Worm (Caenorhabditis elegans): ENCODE results near the gene clec-242.

Gene clec-242

ce11 chrV:17240579-17241277, 4.6 kb downstream of the clec-242 start:
- TF ChIP-seq ztf-4 (tag; optimal IDR thresholded peaks at IDR 0.05) (no peak), fos-1 (tag; optimal IDR thresholded peaks at IDR 0.05) (peak; percentile 73)

- TF ChIP-seq sem-4 (tag; optimal IDR thresholded peaks at IDR 0.05) (no peak), R02D3.7 (tag; optimal IDR thresholded peaks at IDR 0.05) (no peak), crh-2 (tag; optimal IDR thresholded peaks at IDR 0.05) (no peak), fos-1 (tag; optimal IDR thresholded peaks at IDR 0.05) (peak; percentile 95), mbf-1 (tag; optimal IDR thresholded peaks at IDR 0.05) (no peak), C34F6.9 (tag; optimal IDR thresholded peaks at IDR 0.05) (no peak), ama-1 (optimal IDR thresholded peaks at IDR 0.05) (no peak), dmd-4 (tag; optimal IDR thresholded peaks at IDR 0.05) (no peak), nhr-77 (tag; optimal IDR thresholded peaks at IDR 0.05) (no peak), gmeb-1 (tag; optimal IDR thresholded peaks at IDR 0.05) (no peak), unc-39 (tag; optimal IDR thresholded peaks at IDR 0.05) (no peak), peb-1 (tag; optimal IDR thresholded peaks at IDR 0.05) (no peak), sma-9 (GFP tag; optimal IDR thresholded peaks at IDR 0.05) (peak; percentile 10), sma-9 (tag; optimal IDR thresholded peaks at IDR 0.05) (no peak), egl-27 (tag; optimal IDR thresholded peaks at IDR 0.05) (no peak), mab-5 (tag; optimal IDR thresholded peaks at IDR 0.05) (no peak)
Measured at ce11 chrV:17238799-17239198, 6.5 kb downstream of the clec-242 start, which contains the start of gene T19C9.8. TSS of gene T19C9.8 (plus strand) at chrV:17239097.

- TF ChIP-seq ceh-82 (tag; optimal IDR thresholded peaks at IDR 0.05) (no peak), unc-62 (GFP tag; optimal IDR thresholded peaks at IDR 0.05) (no peak), Y55F3AM.14 (GFP tag; optimal IDR thresholded peaks at IDR 0.05) (no peak)
Measured at ce11 chrV:17236345-17236744, 9.0 kb downstream of the clec-242 start, which contains the start of gene T19C9.10. TSS of gene T19C9.10 (plus strand) at chrV:17236592.

- no peak for TF ChIP-seq mdl-1 (tag; optimal IDR thresholded peaks at IDR 0.05)
- TF ChIP-seq snpc-4 (tag; optimal IDR thresholded peaks at IDR 0.05), result no peak
- TF ChIP-seq unc-39 (tag; optimal IDR thresholded peaks at IDR 0.05), result no peak
- TF ChIP-seq lin-39 (tag; optimal IDR thresholded peaks at IDR 0.05), result no peak
- no peak for TF ChIP-seq lin-13 (GFP tag; optimal IDR thresholded peaks at IDR 0.05)
Measured at ce11 chrV:17232403-17232802, 12.9 kb downstream of the clec-242 start.

- TF ChIP-seq sem-4 (tag; optimal IDR thresholded peaks at IDR 0.05) (no peak), snpc-4 (tag; optimal IDR thresholded peaks at IDR 0.05) (no peak), ZK546.5 (tag; optimal IDR thresholded peaks at IDR 0.05) (no peak), dmd-4 (tag; optimal IDR thresholded peaks at IDR 0.05) (no peak), ztf-4 (tag; optimal IDR thresholded peaks at IDR 0.05) (no peak), nhr-21 (tag; optimal IDR thresholded peaks at IDR 0.05) (no peak), blmp-1 (tag; optimal IDR thresholded peaks at IDR 0.05; ENCODE audit: insufficient read depth) (no peak), sma-3 (GFP tag; optimal IDR thresholded peaks at IDR 0.05) (no peak), lsy-2 (tag; optimal IDR thresholded peaks at IDR 0.05) (no peak), mbf-1 (tag; optimal IDR thresholded peaks at IDR 0.05) (no peak), lin-11 (tag; optimal IDR thresholded peaks at IDR 0.05) (no peak), nhr-10 (tag; optimal IDR thresholded peaks at IDR 0.05) (no peak), R02D3.7 (tag; optimal IDR thresholded peaks at IDR 0.05) (no peak), ztf-11 (tag; optimal IDR thresholded peaks at IDR 0.05) (no peak), peb-1 (tag; optimal IDR thresholded peaks at IDR 0.05) (no peak), elt-1 (tag; optimal IDR thresholded peaks at IDR 0.05) (no peak), unc-62 (GFP tag; optimal IDR thresholded peaks at IDR 0.05) (no peak), ceh-82 (tag; optimal IDR thresholded peaks at IDR 0.05) (no peak), ama-1 (optimal IDR thresholded peaks at IDR 0.05) (no peak), crh-2 (tag; optimal IDR thresholded peaks at IDR 0.05) (no peak)
Measured at ce11 chrV:17226119-17226518, 19.2 kb downstream of the clec-242 start, which contains the start of gene srh-112. TSS of gene srh-112 (minus strand) at chrV:17226219.

- TF ChIP-seq skn-1 (tag; optimal IDR thresholded peaks at IDR 0.05), result no peak
- no peak for TF ChIP-seq ztf-11 (tag; optimal IDR thresholded peaks at IDR 0.05)
Measured at ce11 chrV:17225389-17225788, 19.9 kb downstream of the clec-242 start, which contains the start of gene scl-25. TSS of gene scl-25 (plus strand) at chrV:17225689.
